Worm (Caenorhabditis elegans) whole organism, L4 larva: ENCODE measurements around the gene spsb-2.
A peak's percentile ranks its signal among the peaks of the same experiment; 100 is the strongest.

Experiments
- R02D3.7 ChIP-seq: fragments of 150-350 bp; sonication (generic microtip); optimal IDR thresholded peaks from 3 replicates; lab custom pipeline; 2014; ENCODE audit warnings: missing biosample characterization, missing genetic modification characterization
- T26A8.4 ChIP-seq: fragments of 200-800 bp; sonication (Bioruptor generic); IDR thresholded peaks from 2 replicates; pipeline ENCODE4 v1.3.6; 2022; ENCODE audit warnings: missing genetic modification characterization, missing compliant biosample characterization
- Y48G9A.11 ChIP-seq: fragments of 200-800 bp; sonication (Bioruptor generic); IDR thresholded peaks from 2 replicates; pipeline ENCODE4 v1.3.6; 2022; ENCODE audit warnings: missing genetic modification reagents, missing genetic modification characterization, missing compliant biosample characterization
- Y75B8A.6 ChIP-seq: fragments of 200-800 bp; sonication (Bioruptor generic); IDR thresholded peaks from 2 replicates; pipeline ENCODE4 v1.3.6; 2022; ENCODE audit warnings: missing genetic modification reagents, missing genetic modification characterization, missing compliant biosample characterization
- ZK546.5 ChIP-seq, 2 experiments: sonication (generic microtip); optimal IDR thresholded peaks; 2 replicates each; lab custom pipeline; 2017; ENCODE audit warnings: missing biosample characterization in 2 of 2, missing genetic modification characterization in 2 of 2
- aha-1 ChIP-seq: fragments of 150-350 bp; peaks from one replicate; lab custom pipeline; 2014; ENCODE audit warnings: missing biosample characterization, missing genetic modification characterization
- aly-2 ChIP-seq: sonication (generic microtip); optimal IDR thresholded peaks from 2 replicates; lab custom pipeline; 2018; ENCODE audit warnings: missing biosample characterization, missing genetic modification characterization
- arid-1 ChIP-seq: fragments of 200-800 bp; sonication (Bioruptor generic); conservative IDR thresholded peaks from 2 replicates; pipeline ENCODE4 v1.3.6; 2022; ENCODE audit warnings: missing genetic modification reagents, missing genetic modification characterization, missing compliant biosample characterization
- ceh-32 ChIP-seq: sonication (generic microtip); optimal IDR thresholded peaks from 2 replicates; lab custom pipeline; 2016; ENCODE audit warnings: mild to moderate bottlenecking, missing genetic modification characterization, missing compliant biosample characterization; ENCODE audit not compliant: poor library complexity
- ceh-62 ChIP-seq: sonication (generic microtip); optimal IDR thresholded peaks from 2 replicates; lab custom pipeline; 2017; ENCODE audit warnings: missing biosample characterization, missing genetic modification characterization
- daf-8 ChIP-seq: fragments of 200-800 bp; sonication (Bioruptor generic); IDR thresholded peaks from 2 replicates; pipeline ENCODE4 v1.3.6; 2022; ENCODE audit warnings: missing genetic modification characterization, missing compliant biosample characterization
- dmd-6 ChIP-seq: fragments of 200-800 bp; sonication (Bioruptor generic); IDR thresholded peaks from 2 replicates; pipeline ENCODE4 v1.3.6; 2022; ENCODE audit warnings: missing genetic modification reagents, missing genetic modification characterization, missing compliant biosample characterization
- dmd-8 ChIP-seq: fragments of 200-800 bp; sonication (Bioruptor generic); IDR thresholded peaks from 2 replicates; pipeline ENCODE4 v1.3.6; 2022; ENCODE audit warnings: missing genetic modification characterization, missing compliant biosample characterization
- dve-1 ChIP-seq: sonication (generic microtip); optimal IDR thresholded peaks from 2 replicates; lab custom pipeline; 2017; ENCODE audit warnings: antibody characterized with exemption, mild to moderate bottlenecking, missing genetic modification characterization, missing compliant biosample characterization; ENCODE audit not compliant: insufficient read depth
- egl-27 ChIP-seq: sonication (generic microtip); optimal IDR thresholded peaks from 3 replicates; lab custom pipeline; 2017; ENCODE audit warnings: missing biosample characterization, missing genetic modification reagents, missing genetic modification characterization
- egl-43 ChIP-seq: fragments of 200-800 bp; sonication (Bioruptor generic); IDR thresholded peaks from 2 replicates; pipeline ENCODE4 v1.3.6; 2022; ENCODE audit warnings: missing genetic modification reagents, missing genetic modification characterization, missing compliant biosample characterization
- fos-1 ChIP-seq: fragments of 150-350 bp; optimal IDR thresholded peaks from 2 replicates; lab custom pipeline; 2014; ENCODE audit warnings: missing biosample characterization, missing genetic modification characterization
- hif-1 ChIP-seq, 2 experiments: sonication (generic microtip); optimal IDR thresholded peaks; 2 replicates each; lab custom pipeline; 2016 to 2017; ENCODE audit warnings: missing compliant biosample characterization in 2 of 2, missing genetic modification characterization in 2 of 2, missing genetic modification reagents in 2 of 2, missing genotype in 2 of 2, mild to moderate bottlenecking in 1 of 2
- hlh-30 ChIP-seq: sonication (generic microtip); optimal IDR thresholded peaks from 2 replicates; lab custom pipeline; 2017; ENCODE audit warnings: antibody characterized with exemption, mild to moderate bottlenecking, missing genetic modification characterization, missing compliant biosample characterization; ENCODE audit not compliant: insufficient read depth
- jun-1 ChIP-seq: fragments of 150-350 bp; optimal IDR thresholded peaks from 2 replicates; lab custom pipeline; 2014; ENCODE audit warnings: missing biosample characterization, missing genetic modification reagents, missing genetic modification characterization
- lin-1 ChIP-seq: fragments of 200-800 bp; sonication (Bioruptor generic); IDR thresholded peaks from 2 replicates; pipeline ENCODE4 v1.3.6; 2022; ENCODE audit warnings: missing genetic modification reagents, missing genetic modification characterization, missing compliant biosample characterization
- lin-29 ChIP-seq: fragments of 200-800 bp; sonication (Bioruptor generic); IDR thresholded peaks from 2 replicates; pipeline ENCODE4 v1.3.6; 2022; ENCODE audit warnings: missing genetic modification reagents, missing genetic modification characterization, missing compliant biosample characterization
- lsy-2 ChIP-seq, 2 experiments: fragments of 150-350 bp in 1 of 2; sonication (generic microtip) in 1 of 2; optimal IDR thresholded peaks; 2 replicates each; lab custom pipeline; 2014 to 2017; ENCODE audit warnings: missing biosample characterization in 2 of 2, missing genetic modification characterization in 2 of 2
- madf-5 ChIP-seq, 2 experiments: fragments of 200-800 bp; sonication (Bioruptor generic); IDR thresholded peaks; 2 replicates each; pipeline ENCODE4 v1.3.6; 2022; ENCODE audit warnings: missing compliant biosample characterization in 2 of 2, missing genetic modification characterization in 2 of 2
- mdl-1 ChIP-seq, 2 experiments: fragments of 150-350 bp in 1 of 2; sonication (generic microtip) in 1 of 2; optimal IDR thresholded peaks; 2 replicates each; lab custom pipeline; 2014 to 2017; ENCODE audit warnings: missing biosample characterization in 2 of 2, missing genetic modification characterization in 2 of 2
- mep-1 ChIP-seq: fragments of 150-350 bp; sonication (generic microtip); optimal IDR thresholded peaks from 3 replicates; lab custom pipeline; 2014; ENCODE audit warnings: missing biosample characterization, missing genetic modification characterization
- mes-2 ChIP-seq: sonication (generic microtip); optimal IDR thresholded peaks from 2 replicates; lab custom pipeline; 2016; ENCODE audit warnings: missing genotype, mild to moderate bottlenecking, missing genetic modification characterization, missing compliant biosample characterization; ENCODE audit not compliant: poor library complexity, severe bottlenecking
- nhr-11 ChIP-seq: fragments of 150-350 bp; optimal IDR thresholded peaks from 2 replicates; lab custom pipeline; 2014; ENCODE audit warnings: missing biosample characterization, missing genetic modification characterization
- nhr-25 ChIP-seq: sonication (generic microtip); optimal IDR thresholded peaks from 2 replicates; lab custom pipeline; 2017; ENCODE audit warnings: missing genetic modification characterization, mild to moderate bottlenecking, missing compliant biosample characterization, antibody characterized with exemption, moderate library complexity, borderline replicate concordance; ENCODE audit not compliant: insufficient read depth
- nhr-42 ChIP-seq: fragments of 200-800 bp; sonication (Bioruptor generic); IDR thresholded peaks from 2 replicates; pipeline ENCODE4 v1.3.6; 2022; ENCODE audit warnings: missing genetic modification characterization, missing compliant biosample characterization
- nhr-6 ChIP-seq: fragments of 150-350 bp; optimal IDR thresholded peaks from 2 replicates; lab custom pipeline; 2014; ENCODE audit warnings: missing biosample characterization, missing genetic modification characterization
- nhr-76 ChIP-seq: fragments of 150-350 bp; optimal IDR thresholded peaks from 2 replicates; lab custom pipeline; 2014; ENCODE audit warnings: missing biosample characterization, missing genetic modification characterization
- nhr-77 ChIP-seq: fragments of 150-350 bp; optimal IDR thresholded peaks from 2 replicates; lab custom pipeline; 2014; ENCODE audit warnings: missing biosample characterization, missing genetic modification characterization
- php-3 ChIP-seq: fragments of 200-800 bp; sonication (Bioruptor generic); IDR thresholded peaks from 2 replicates; pipeline ENCODE4 v1.3.6; 2022; ENCODE audit warnings: missing genetic modification reagents, missing genetic modification characterization, missing compliant biosample characterization
- pqm-1 ChIP-seq: sonication (generic microtip); optimal IDR thresholded peaks from 2 replicates; lab custom pipeline; 2017; ENCODE audit warnings: missing biosample characterization, missing genetic modification characterization
- saeg-2 ChIP-seq: fragments of 200-800 bp; sonication (Bioruptor generic); IDR thresholded peaks from 2 replicates; pipeline ENCODE4 v1.3.6; 2022; ENCODE audit warnings: missing genetic modification reagents, missing genetic modification characterization, missing compliant biosample characterization
- set-16 ChIP-seq: fragments of 200-800 bp; sonication (Bioruptor generic); IDR thresholded peaks from 2 replicates; pipeline ENCODE4 v1.3.6; 2022; ENCODE audit warnings: missing genetic modification reagents, missing genetic modification characterization, missing compliant biosample characterization
- skn-1 ChIP-seq: fragments of 150-350 bp; optimal IDR thresholded peaks from 2 replicates; lab custom pipeline; 2014; ENCODE audit warnings: missing biosample characterization, missing genetic modification characterization
- tag-97 ChIP-seq: fragments of 200-800 bp; sonication (Bioruptor generic); IDR thresholded peaks from 2 replicates; pipeline ENCODE4 v1.3.6; 2022; ENCODE audit warnings: missing genetic modification characterization, missing compliant biosample characterization
- unc-130 ChIP-seq: sonication (generic microtip); optimal IDR thresholded peaks from 2 replicates; lab custom pipeline; 2016; ENCODE audit warnings: missing genetic modification reagents, missing genetic modification characterization, missing compliant biosample characterization
- unc-62 ChIP-seq, 3 experiments: fragments of 150-350 bp in 1 of 3; sonication (generic microtip); optimal IDR thresholded peaks in 2 of 3; peaks in 1 of 3; 1 replicate in 1 of 3; 2 replicates in 2 of 3; lab custom pipeline; 2014 to 2017; ENCODE audit warnings: missing biosample characterization in 3 of 3, missing genetic modification characterization in 3 of 3, missing genetic modification reagents in 3 of 3, missing genotype in 1 of 3
- zip-2 ChIP-seq: fragments of 150-350 bp; optimal IDR thresholded peaks from 2 replicates; lab custom pipeline; 2014; ENCODE audit warnings: missing biosample characterization, missing genetic modification characterization
- ztf-11 ChIP-seq: fragments of 150-350 bp; optimal IDR thresholded peaks from 2 replicates; lab custom pipeline; 2014; ENCODE audit warnings: missing biosample characterization, missing genetic modification characterization

Gene spsb-2

ce11 chrII:15263054-15263755, 33.1 kb downstream of the spsb-2 start (continued):
- TF ChIP-seq nhr-76 (tag; lab: Kevin White, UChicago) (no peak), T26A8.4 (GFP tag; lab: Robert Waterston, UW) (peak; percentile 59; the same call in 1 of the 2 replicates), daf-8 (GFP tag; lab: Robert Waterston, UW) (no peak), mdl-1 (tag; optimal IDR thresholded peaks at IDR 0.05; lab: Kevin White, UChicago) (peak; percentile 65 to 86), ztf-11 (tag; lab: Kevin White, UChicago) (no peak), zip-2 (no peak), Y48G9A.11 (GFP tag; lab: Robert Waterston, UW) (no peak), arid-1 (GFP tag; lab: Robert Waterston, UW) (peak; percentile 5; the same call in 1 of the 2 replicates), egl-27 (tag; lab: Kevin White, UChicago) (no peak)
- TF ChIP-seq, all 104 proteins: peak for 38

ce11 chrII:15264593-15264992, 34.5 kb downstream of the spsb-2 start:
- peak; percentile 62 for TF ChIP-seq set-16 (GFP tag; lab: Robert Waterston, UW)
- TF ChIP-seq nhr-6, result peak; percentile 4
- no peak for TF ChIP-seq aly-2 (tag; lab: Kevin White, UChicago)
- no peak for TF ChIP-seq unc-130 (GFP tag; lab: Kevin White, UChicago)
- no peak for TF ChIP-seq ceh-32 (tag; lab: Kevin White, UChicago)
- TF ChIP-seq nhr-11 (tag; lab: Kevin White, UChicago), result no peak
- TF ChIP-seq dmd-8 (GFP tag; lab: Robert Waterston, UW), result no peak
- TF ChIP-seq pqm-1 (tag; lab: Kevin White, UChicago), result no peak
- peak; percentile 37; the same call in 1 of the 2 replicates for TF ChIP-seq egl-43
- TF ChIP-seq ceh-62 (tag; lab: Kevin White, UChicago), result no peak
- no peak for TF ChIP-seq nhr-76 (tag; lab: Kevin White, UChicago)
- no peak for TF ChIP-seq nhr-42
- no peak for TF ChIP-seq php-3 (GFP tag; lab: Robert Waterston, UW)
- TF ChIP-seq fos-1, result no peak
- TF ChIP-seq madf-5 (GFP tag; IDR thresholded peaks at IDR 0.05; lab: Robert Waterston, UW), result no peak
- peak; percentile 2 for TF ChIP-seq dve-1 (tag; lab: Kevin White, UChicago)
- no peak for TF ChIP-seq tag-97 (GFP tag; lab: Robert Waterston, UW)
- no peak for TF ChIP-seq jun-1
- TF ChIP-seq Y75B8A.6 (GFP tag; lab: Robert Waterston, UW), result no peak
- no peak for TF ChIP-seq aha-1 (tag; lab: Kevin White, UChicago)
- no peak for TF ChIP-seq R02D3.7 (tag; lab: Kevin White, UChicago)
- TF ChIP-seq nhr-77, result no peak
- no peak for TF ChIP-seq hif-1 (tag; optimal IDR thresholded peaks at IDR 0.05; lab: Kevin White, UChicago)
- no peak for TF ChIP-seq dmd-6 (GFP tag; lab: Robert Waterston, UW)

DNA sequence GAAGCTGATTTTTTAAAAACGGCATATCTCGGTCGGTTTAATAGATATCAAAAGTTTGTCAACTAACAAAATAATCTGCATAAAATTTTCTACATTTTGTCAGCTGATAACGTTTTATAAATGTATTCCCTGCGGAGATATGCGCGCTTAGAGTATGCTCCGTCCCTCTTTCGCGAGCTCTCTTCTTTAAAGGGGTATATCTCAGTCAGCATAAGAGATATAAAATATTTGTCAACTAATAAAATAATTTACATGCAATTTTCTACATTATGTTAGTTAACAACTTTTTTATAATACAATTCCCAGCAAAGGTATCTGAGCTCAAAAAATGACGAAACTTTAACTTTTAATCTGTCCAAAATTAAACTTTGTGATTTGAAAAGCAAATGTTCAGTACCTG, 35.3 kb downstream of the spsb-2 start:
- TF ChIP-seq R02D3.7 (tag; lab: Kevin White, UChicago) (no peak), dmd-8 (GFP tag; lab: Robert Waterston, UW) (no peak), ZK546.5 (tag; optimal IDR thresholded peaks at IDR 0.05; lab: Kevin White, UChicago) (no peak), lsy-2 (tag; optimal IDR thresholded peaks at IDR 0.05; lab: Kevin White, UChicago) (no peak), aha-1 (tag; lab: Kevin White, UChicago) (peak; percentile 91), pqm-1 (tag; lab: Kevin White, UChicago) (no peak), mdl-1 (tag; optimal IDR thresholded peaks at IDR 0.05; lab: Kevin White, UChicago) (no peak), nhr-25 (no peak)

DNA sequence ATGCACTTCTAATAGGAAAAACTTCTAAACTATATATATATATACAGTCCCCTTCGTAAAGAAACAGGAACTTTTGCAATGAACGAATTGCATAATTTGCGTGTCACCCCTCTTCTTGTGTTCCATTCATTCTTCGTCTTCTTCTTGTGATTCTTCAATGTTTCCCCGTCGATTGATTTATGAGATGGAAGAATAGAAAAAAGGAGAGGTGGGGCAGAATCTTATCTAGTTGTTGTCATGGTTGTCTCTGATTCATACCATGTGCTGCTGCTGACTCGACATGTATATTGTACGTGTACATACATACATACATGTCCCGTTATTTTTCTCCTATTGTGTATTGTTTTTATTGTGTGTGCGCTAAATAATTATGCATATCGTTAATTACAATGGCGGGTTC, 35.8 kb downstream of the spsb-2 start:
- TF ChIP-seq jun-1, result no peak
- TF ChIP-seq lin-1 (GFP tag; lab: Robert Waterston, UW), result no peak
- no peak for TF ChIP-seq ZK546.5 (tag; optimal IDR thresholded peaks at IDR 0.05; lab: Kevin White, UChicago)
- TF ChIP-seq Y75B8A.6 (GFP tag; lab: Robert Waterston, UW), result no peak
- peak; percentile 11 for TF ChIP-seq mes-2 (tag; lab: Kevin White, UChicago)
- peak; percentile 21 for TF ChIP-seq mep-1 (tag; lab: Kevin White, UChicago)
- no peak for TF ChIP-seq skn-1 (tag; lab: Kevin White, UChicago)
- TF ChIP-seq madf-5 (GFP tag; IDR thresholded peaks at IDR 0.05; lab: Robert Waterston, UW), result no peak
- no peak for TF ChIP-seq saeg-2 (GFP tag; lab: Robert Waterston, UW)
- TF ChIP-seq unc-62 (GFP tag; optimal IDR thresholded peaks at IDR 0.05 in 1 of 2; lab: Kevin White, UChicago), result peak in 1 of 2 experiments; percentile 51
- no peak for TF ChIP-seq unc-62 (tag; optimal IDR thresholded peaks at IDR 0.05; lab: Kevin White, UChicago)
- TF ChIP-seq mdl-1 (tag; optimal IDR thresholded peaks at IDR 0.05; lab: Kevin White, UChicago), result peak in 1 of 2 experiments; percentile 51
- TF ChIP-seq nhr-11 (tag; lab: Kevin White, UChicago), result no peak
- peak; percentile 18 for TF ChIP-seq hlh-30 (tag; lab: Kevin White, UChicago)
- no peak for TF ChIP-seq dve-1 (tag; lab: Kevin White, UChicago)
- TF ChIP-seq lin-29 (GFP tag; lab: Robert Waterston, UW), result no peak
